Worm (Caenorhabditis elegans) whole organism, midembryonic: ENCODE data around the gene fkh-4.

Experiments
- cog-1 ChIP-seq: sonication (generic microtip); optimal IDR thresholded peaks from 2 replicates; lab custom pipeline; 2016; ENCODE audit warnings: missing genetic modification characterization, missing compliant biosample characterization
- klf-2 ChIP-seq: fragments of 200-800 bp; sonication (Bioruptor generic); conservative IDR thresholded peaks from 2 replicates; pipeline ENCODE4 v1.3.6; 2022; ENCODE audit warnings: missing genetic modification reagents, missing genetic modification characterization, missing compliant biosample characterization
- med-1 ChIP-seq: sonication (generic microtip); optimal IDR thresholded peaks from 2 replicates; lab custom pipeline; 2017; ENCODE audit warnings: missing genetic modification characterization, mild to moderate bottlenecking, missing compliant biosample characterization, antibody characterized with exemption, missing genetic modification reagents; ENCODE audit not compliant: insufficient read depth
- ztf-29 ChIP-seq: fragments of 200-800 bp; sonication (Bioruptor generic); IDR thresholded peaks from 2 replicates; pipeline ENCODE4 v1.3.6; 2022; ENCODE audit warnings: missing genetic modification reagents, missing genetic modification characterization, missing compliant biosample characterization

- TF ChIP-seq ztf-29 (no peak), cog-1 (tag; lab: Kevin White, UChicago) (no peak), klf-2 (GFP tag; lab: Robert Waterston, UW) (no peak), med-1 (no peak)
Measured at ce11 chrX:13469907-13470647, 41.4 kb upstream of the fkh-4 start.
